Worm (Caenorhabditis elegans): Measurements from ENCODE around the gene C36A4.11.

C36A4.11 gene

ce11 chrIII:3878986-3879756 is 38.8 kb downstream of the C36A4.11 start:
- TF ChIP-seq unc-86 (tag; optimal IDR thresholded peaks at IDR 0.05) (no peak), isw-1 (GFP tag; IDR thresholded peaks at IDR 0.05) (no peak), ceh-8 (GFP tag; optimal IDR thresholded peaks at IDR 0.05) (no peak), ama-1 (optimal IDR thresholded peaks at IDR 0.05) (no peak), elt-3 (tag; optimal IDR thresholded peaks at IDR 0.05) (no peak), efl-1 (optimal IDR thresholded peaks at IDR 0.05) (no peak), efl-1 (GFP tag; optimal IDR thresholded peaks at IDR 0.05 in 1 of 2) (peak in 1 of 2 experiments; percentile 87), nhr-12 (tag; optimal IDR thresholded peaks at IDR 0.05) (no peak), skn-1 (tag; optimal IDR thresholded peaks at IDR 0.05) (peak; percentile 79), lin-14 (GFP tag; optimal IDR thresholded peaks at IDR 0.05) (no peak), sup-37 (GFP tag; optimal IDR thresholded peaks at IDR 0.05) (no peak), nhr-85 (tag) (peak; percentile 54)

- no peak for TF ChIP-seq egl-13 (tag; optimal IDR thresholded peaks at IDR 0.05)
- TF ChIP-seq dsc-1 (tag; optimal IDR thresholded peaks at IDR 0.05): peak; percentile 68
- no peak for TF ChIP-seq unc-30 (tag; optimal IDR thresholded peaks at IDR 0.05)
- peak; percentile 7 for TF ChIP-seq zag-1 (tag; optimal IDR thresholded peaks at IDR 0.05)
- no peak for TF ChIP-seq pax-3 (tag; optimal IDR thresholded peaks at IDR 0.05)
- TF ChIP-seq efl-1 (optimal IDR thresholded peaks at IDR 0.05): no peak
- no peak for TF ChIP-seq efl-1 (GFP tag; optimal IDR thresholded peaks at IDR 0.05 in 1 of 2)
- TF ChIP-seq alr-1 (tag; optimal IDR thresholded peaks at IDR 0.05; ENCODE audit: borderline replicate concordance): no peak
- no peak for TF ChIP-seq blmp-1 (tag; optimal IDR thresholded peaks at IDR 0.05)
- TF ChIP-seq snpc-4 (tag; optimal IDR thresholded peaks at IDR 0.05): no peak
- no peak for TF ChIP-seq irx-1 (tag; optimal IDR thresholded peaks at IDR 0.05)
- peak; percentile 62 for TF ChIP-seq lin-14 (GFP tag; optimal IDR thresholded peaks at IDR 0.05)
These were observed 42.8 kb downstream of the C36A4.11 start for ce11 chrIII:3883146-3883545.

ce11 chrIII:3887586-3887985 is 47.2 kb downstream of the C36A4.11 start:
- TF ChIP-seq lin-39 (tag; optimal IDR thresholded peaks at IDR 0.05) (no peak), tbx-2 (tag; optimal IDR thresholded peaks at IDR 0.05) (no peak), lsy-2 (tag; optimal IDR thresholded peaks at IDR 0.05) (peak in 1 of 2 experiments; percentile 35), jun-1 (tag; optimal IDR thresholded peaks at IDR 0.05) (peak; percentile 15), elt-2 (tag; optimal IDR thresholded peaks at IDR 0.05) (peak; percentile 29), pqm-1 (tag; optimal IDR thresholded peaks at IDR 0.05) (peak; percentile 59), lin-15B (tag; optimal IDR thresholded peaks at IDR 0.05) (peak; percentile 57), lin-35 (GFP tag; optimal IDR thresholded peaks at IDR 0.05) (peak; percentile 44 to 50), blmp-1 (tag; optimal IDR thresholded peaks at IDR 0.05) (peak; percentile 37), grh-1 (GFP tag; IDR thresholded peaks at IDR 0.05) (no peak), nhr-76 (tag; optimal IDR thresholded peaks at IDR 0.05) (no peak), dpl-1 (GFP tag; optimal IDR thresholded peaks at IDR 0.05) (peak in 1 of 3 experiments; percentile 49), efl-1 (optimal IDR thresholded peaks at IDR 0.05) (no peak), efl-1 (GFP tag; optimal IDR thresholded peaks at IDR 0.05 in 1 of 2) (peak; percentile 48 to 94), lin-14 (GFP tag; optimal IDR thresholded peaks at IDR 0.05) (peak; percentile 58), nhr-85 (tag) (no peak), ceh-82 (tag; optimal IDR thresholded peaks at IDR 0.05) (peak in 1 of 3 experiments; percentile 12), nhr-77 (tag; optimal IDR thresholded peaks at IDR 0.05) (peak; percentile 10), nhr-20 (tag; optimal IDR thresholded peaks at IDR 0.05) (peak; percentile 24)

- TF ChIP-seq efl-1 (optimal IDR thresholded peaks at IDR 0.05) (no peak), efl-1 (GFP tag; optimal IDR thresholded peaks at IDR 0.05 in 1 of 2) (peak in 1 of 2 experiments; percentile 78), lir-3 (tag; optimal IDR thresholded peaks at IDR 0.05; ENCODE audit: poor library complexity) (no peak)
These were observed 49.5 kb downstream of the C36A4.11 start for ce11 chrIII:3889896-3890295.

Measured in whole organism, L1 larva.